Fruit fly (Drosophila melanogaster) whole organism, embryonic: Measurements from ENCODE around the gene Lcp65Ac.

Source experiments
- Bdp1 ChIP-seq: fragments of 200-800 bp; sonication (Bioruptor generic); optimal IDR thresholded peaks from 3 replicates; lab custom pipeline; 2016; ENCODE audit warnings: missing biosample characterization, missing genetic modification characterization
- CG10321 ChIP-seq: fragments of 200-800 bp; sonication (Bioruptor generic); IDR thresholded peaks from 2 replicates; pipeline ENCODE4 v1.3.6; 2022; ENCODE audit warnings: missing biosample characterization, missing genetic modification characterization
- CG11456 ChIP-seq: fragments of 200-800 bp; sonication (Bioruptor generic); IDR thresholded peaks from 3 replicates; pipeline ENCODE4 v1.3.6; 2022; ENCODE audit warnings: missing biosample characterization, missing genetic modification characterization
- CG12071 ChIP-seq: fragments of 200-800 bp; sonication (Bioruptor generic); optimal IDR thresholded peaks from 3 replicates; lab custom pipeline; 2018; ENCODE audit warnings: missing biosample characterization, mild to moderate bottlenecking, missing genetic modification characterization
- CG12236 ChIP-seq: fragments of 200-800 bp; sonication (Bioruptor generic); optimal IDR thresholded peaks from 2 replicates; lab custom pipeline; 2016; ENCODE audit warnings: missing biosample characterization, missing genetic modification characterization
- CG12744 ChIP-seq: fragments of 200-800 bp; sonication (Bioruptor generic); optimal IDR thresholded peaks from 2 replicates; lab custom pipeline; 2016; ENCODE audit warnings: missing biosample characterization, missing genetic modification characterization
- CG12942 ChIP-seq: fragments of 200-800 bp; sonication (Bioruptor generic); optimal IDR thresholded peaks from 3 replicates; lab custom pipeline; 2016; ENCODE audit warnings: missing biosample characterization, missing genetic modification characterization
- CG13287 ChIP-seq: fragments of 200-800 bp; sonication (Bioruptor generic); IDR thresholded peaks from 2 replicates; pipeline ENCODE4 v1.3.6; 2022; ENCODE audit warnings: missing biosample characterization, missing genetic modification characterization; ENCODE audit not compliant: partially characterized antibody
- CG1647 ChIP-seq: fragments of 200-800 bp; sonication (Bioruptor generic); optimal IDR thresholded peaks from 3 replicates; lab custom pipeline; 2016; ENCODE audit warnings: missing biosample characterization, missing genetic modification characterization
- CG16779 ChIP-seq: fragments of 200-800 bp; sonication (Bioruptor generic); IDR thresholded peaks from 2 replicates; pipeline ENCODE4 v1.3.6; 2022; ENCODE audit warnings: missing biosample characterization, missing genetic modification characterization
- CG17328 ChIP-seq: fragments of 200-800 bp; sonication (Bioruptor generic); IDR thresholded peaks from 2 replicates; pipeline ENCODE4 v1.3.6; 2022; ENCODE audit warnings: missing biosample characterization, missing genetic modification characterization
- CG17568 ChIP-seq: fragments of 200-800 bp; sonication (Bioruptor generic); optimal IDR thresholded peaks from 2 replicates; lab custom pipeline; 2018; ENCODE audit warnings: missing biosample characterization, mild to moderate bottlenecking, missing genetic modification characterization, moderate library complexity
- CG17912 ChIP-seq: fragments of 200-800 bp; sonication (Bioruptor generic); optimal IDR thresholded peaks from 2 replicates; lab custom pipeline; 2018; ENCODE audit warnings: missing biosample characterization, mild to moderate bottlenecking, missing genetic modification characterization
- CG34376 ChIP-seq: fragments of 200-800 bp; sonication (Bioruptor generic); optimal IDR thresholded peaks from 2 replicates; lab custom pipeline; 2018; ENCODE audit warnings: missing biosample characterization, mild to moderate bottlenecking, missing genetic modification characterization
- CG4404 ChIP-seq: fragments of 200-800 bp; sonication (Bioruptor generic); IDR thresholded peaks from 2 replicates; pipeline ENCODE4 v1.3.6; 2022; ENCODE audit warnings: missing biosample characterization, missing genetic modification characterization
- CG6254 ChIP-seq: fragments of 200-800 bp; sonication (Bioruptor generic); optimal IDR thresholded peaks from 3 replicates; lab custom pipeline; 2017; ENCODE audit warnings: mild to moderate bottlenecking, missing biosample characterization, missing genetic modification reagents, missing genetic modification characterization
- CG8388 ChIP-seq: fragments of 200-800 bp; sonication (Bioruptor generic); optimal IDR thresholded peaks from 2 replicates; lab custom pipeline; 2019; ENCODE audit warnings: missing biosample characterization, mild to moderate bottlenecking, missing genetic modification characterization, moderate library complexity
- CG8924 ChIP-seq: fragments of 200-800 bp; optimal IDR thresholded peaks from 3 replicates; lab custom pipeline; 2019; ENCODE audit warnings: missing biosample characterization, mild to moderate bottlenecking, missing genetic modification characterization, moderate library complexity
- CG9817 ChIP-seq: fragments of 200-800 bp; sonication (Bioruptor generic); optimal IDR thresholded peaks from 2 replicates; lab custom pipeline; 2018; ENCODE audit warnings: missing biosample characterization, mild to moderate bottlenecking, missing genetic modification characterization, moderate library complexity
- CrebB ChIP-seq: fragments of 200-800 bp; sonication (Bioruptor generic); optimal IDR thresholded peaks from 3 replicates; lab custom pipeline; 2018; ENCODE audit warnings: missing biosample characterization, mild to moderate bottlenecking, missing genetic modification characterization
- Ets65A ChIP-seq: fragments of 200-800 bp; sonication (Bioruptor generic); peaks from one replicate; lab custom pipeline; 2016; ENCODE audit warnings: missing biosample characterization, missing genetic modification characterization
- Fer2 ChIP-seq: fragments of 200-800 bp; sonication (Bioruptor generic); optimal IDR thresholded peaks from 2 replicates; lab custom pipeline; 2018; ENCODE audit warnings: missing biosample characterization, mild to moderate bottlenecking, missing genetic modification characterization, moderate library complexity
- Gsc ChIP-seq: fragments of 200-800 bp; sonication (Bioruptor generic); IDR thresholded peaks from 2 replicates; pipeline ENCODE4 v1.3.6; 2022; ENCODE audit warnings: missing biosample characterization, missing genetic modification characterization
- NC2β ChIP-seq: fragments of 200-800 bp; sonication (Bioruptor generic); optimal IDR thresholded peaks from 2 replicates; lab custom pipeline; 2016; ENCODE audit warnings: missing biosample characterization, missing genetic modification characterization
- NFAT ChIP-seq: fragments of 200-800 bp; sonication (Bioruptor generic); IDR thresholded peaks from 2 replicates; pipeline ENCODE4 v1.3.6; 2022; ENCODE audit warnings: missing biosample characterization, missing genetic modification characterization
- Neu2 ChIP-seq: fragments of 200-800 bp; sonication (Bioruptor generic); optimal IDR thresholded peaks from 3 replicates; lab custom pipeline; 2016; ENCODE audit warnings: missing biosample characterization, missing genetic modification characterization, borderline replicate concordance
- Optix ChIP-seq: fragments of 200-800 bp; sonication (Bioruptor generic); IDR thresholded peaks from 3 replicates; pipeline ENCODE4 v1.3.6; 2022; ENCODE audit warnings: missing biosample characterization, missing genetic modification characterization
- Poxn ChIP-seq: fragments of 200-800 bp; sonication (Bioruptor generic); IDR thresholded peaks from 2 replicates; pipeline ENCODE4 v1.3.6; 2022; ENCODE audit warnings: missing biosample characterization, missing genetic modification characterization
- Xrp1 ChIP-seq: fragments of 200-800 bp; sonication (Bioruptor generic); IDR thresholded peaks from 2 replicates; pipeline ENCODE4 v1.3.6; 2022; ENCODE audit warnings: missing biosample characterization, missing genetic modification characterization
- ash1 ChIP-seq: fragments of 200-800 bp; sonication (Bioruptor generic); optimal IDR thresholded peaks from 2 replicates; lab custom pipeline; 2018; ENCODE audit warnings: missing biosample characterization, mild to moderate bottlenecking, missing genetic modification characterization
- az2 ChIP-seq: fragments of 200-800 bp; sonication (Bioruptor generic); optimal IDR thresholded peaks from 3 replicates; lab custom pipeline; 2016; ENCODE audit warnings: missing biosample characterization, missing genetic modification characterization
- bab2 ChIP-seq: fragments of 200-800 bp; sonication (Bioruptor generic); optimal IDR thresholded peaks from 2 replicates; lab custom pipeline; 2016; ENCODE audit warnings: missing biosample characterization, missing genetic modification characterization
- cato ChIP-seq: fragments of 200-800 bp; sonication (Bioruptor generic); optimal IDR thresholded peaks from 2 replicates; lab custom pipeline; 2016; ENCODE audit warnings: missing biosample characterization, missing genetic modification characterization, borderline replicate concordance
- chn ChIP-seq: fragments of 200-800 bp; sonication (Bioruptor generic); optimal IDR thresholded peaks from 2 replicates; lab custom pipeline; 2016; ENCODE audit warnings: missing biosample characterization, missing genetic modification characterization
- crol ChIP-seq: fragments of 200-800 bp; sonication (Bioruptor generic); IDR thresholded peaks from 2 replicates; pipeline ENCODE4 v1.3.6; 2022; ENCODE audit warnings: missing biosample characterization, missing genetic modification characterization
- dpn ChIP-seq, 2 experiments: fragments of 200-800 bp; sonication (Bioruptor generic); optimal IDR thresholded peaks; 3 replicates each; lab custom pipeline; 2016; ENCODE audit warnings: missing biosample characterization in 2 of 2, missing genetic modification characterization in 2 of 2
- eve ChIP-seq, 2 experiments: fragments of >200 bp; optimal IDR thresholded peaks; 2 replicates each; lab custom pipeline; 2017; ENCODE audit warnings: missing biosample characterization in 2 of 2, missing genetic modification characterization in 2 of 2
- ewg ChIP-seq: fragments of 200-800 bp; sonication (Bioruptor generic); optimal IDR thresholded peaks from 3 replicates; lab custom pipeline; 2017; ENCODE audit warnings: mild to moderate bottlenecking, missing biosample characterization, missing genetic modification reagents, missing genetic modification characterization
- exex ChIP-seq: fragments of 200-800 bp; sonication (Bioruptor generic); optimal IDR thresholded peaks from 4 replicates; lab custom pipeline; 2018; ENCODE audit warnings: missing biosample characterization, mild to moderate bottlenecking, missing genetic modification characterization, moderate library complexity
- fd3F ChIP-seq: fragments of 200-800 bp; sonication (Bioruptor generic); optimal IDR thresholded peaks from 2 replicates; lab custom pipeline; 2018; ENCODE audit warnings: missing biosample characterization, mild to moderate bottlenecking, missing genetic modification characterization, moderate library complexity
- gsb ChIP-seq: fragments of 200-800 bp; sonication (Bioruptor generic); IDR thresholded peaks from 2 replicates; pipeline ENCODE4 v1.3.6; 2022; ENCODE audit warnings: missing biosample characterization, missing genetic modification characterization
- hkb ChIP-seq, 2 experiments: fragments of 200-800 bp in 1 of 2; fragments of >200 bp in 1 of 2; sonication (Bioruptor generic) in 1 of 2; IDR thresholded peaks in 1 of 2; optimal IDR thresholded peaks in 1 of 2; 2 replicates each; pipeline versions ENCODE4 v1.3.6 to Lab custom; 2017 to 2022; ENCODE audit warnings: missing biosample characterization in 1 of 2, missing genetic modification characterization in 1 of 2
- ind ChIP-seq: fragments of 200-800 bp; sonication (Bioruptor generic); optimal IDR thresholded peaks from 3 replicates; lab custom pipeline; 2016; ENCODE audit warnings: missing biosample characterization, missing genetic modification characterization
- kah ChIP-seq: fragments of 200-800 bp; sonication (Bioruptor generic); optimal IDR thresholded peaks from 2 replicates; lab custom pipeline; 2018; ENCODE audit warnings: missing biosample characterization, mild to moderate bottlenecking, missing genetic modification characterization
- lab ChIP-seq: fragments of 200-800 bp; sonication (Bioruptor generic); optimal IDR thresholded peaks from 3 replicates; lab custom pipeline; 2017; ENCODE audit warnings: missing biosample characterization, missing genetic modification characterization, mild to moderate bottlenecking, moderate library complexity, missing genetic modification reagents
- pfk ChIP-seq: fragments of 200-800 bp; sonication (Bioruptor generic); optimal IDR thresholded peaks from 2 replicates; lab custom pipeline; 2018; ENCODE audit warnings: missing biosample characterization, mild to moderate bottlenecking, missing genetic modification characterization, moderate library complexity
- slou ChIP-seq: fragments of 200-800 bp; sonication (Bioruptor generic); optimal IDR thresholded peaks from 3 replicates; lab custom pipeline; 2016; ENCODE audit warnings: missing biosample characterization, missing genetic modification characterization
- slp2 ChIP-seq: fragments of 200-800 bp; sonication (Bioruptor generic); optimal IDR thresholded peaks from 2 replicates; lab custom pipeline; 2016; ENCODE audit warnings: missing biosample characterization, missing genetic modification characterization
- ssp ChIP-seq: fragments of 200-800 bp; sonication (Bioruptor generic); IDR thresholded peaks from 2 replicates; pipeline ENCODE4 v1.3.6; 2022; ENCODE audit warnings: missing biosample characterization, missing genetic modification characterization

Gene Lcp65Ac

DNA sequence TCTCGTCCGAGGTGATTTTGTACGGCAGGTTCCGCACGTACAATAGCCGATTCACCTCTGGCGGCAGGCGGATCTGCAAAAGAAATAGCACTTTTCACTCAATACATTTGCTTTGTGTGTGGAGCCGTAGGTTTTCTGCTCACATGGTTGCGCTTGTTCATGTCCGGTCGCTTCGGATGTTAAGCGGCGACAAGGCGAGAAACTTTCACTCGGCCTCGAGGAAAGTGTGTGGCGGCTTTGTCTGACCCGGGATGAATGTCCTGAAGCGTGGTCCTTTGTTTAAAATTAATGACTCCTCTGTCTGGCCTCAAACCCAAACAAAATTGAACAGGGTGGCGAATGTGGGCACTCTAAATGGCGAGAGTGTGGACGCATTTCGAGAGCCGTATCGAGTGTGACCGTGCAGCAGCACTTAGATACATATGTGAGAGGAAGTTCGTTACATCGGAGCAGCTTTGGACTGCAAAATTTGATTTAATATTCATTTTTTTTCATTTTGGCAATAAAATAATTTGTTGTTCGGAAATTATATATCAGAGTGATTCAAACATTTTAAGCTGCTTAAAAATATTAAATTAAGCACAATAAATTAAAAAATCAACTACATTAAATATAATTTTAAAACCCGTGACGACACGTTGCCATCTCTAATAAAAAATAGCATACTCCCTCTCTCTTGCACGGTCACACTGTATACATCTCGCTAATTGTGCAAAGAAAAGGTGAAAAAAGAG lies 48.4 kb downstream of the Lcp65Ac start, which contains the start of the genes Sf3b6 and Tnpo (continued):
- TF ChIP-seq CG4404 (GFP tag; lab: Robert Waterston, UW) = peak; percentile 87
- TF ChIP-seq pfk (GFP tag; lab: Kevin White, UChicago) = peak; percentile 8
- TF ChIP-seq CG10321 (GFP tag; lab: Robert Waterston, UW) = no peak
- TF ChIP-seq Fer2 (tag; lab: Kevin White, UChicago) = peak; percentile 69
- TF ChIP-seq lab = no peak
- TF ChIP-seq CG17912 (GFP tag; lab: Kevin White, UChicago) = no peak
- TF ChIP-seq CG34376 (GFP tag; lab: Kevin White, UChicago) = peak; percentile 65
- TF ChIP-seq exex (tag; lab: Kevin White, UChicago) = no peak
- peak; percentile 61 for TF ChIP-seq CG13287 (GFP tag; lab: Robert Waterston, UW)
- TF ChIP-seq Optix (GFP tag; lab: Robert Waterston, UW) = peak; percentile 51; the same call in 1 of the 3 replicates
- peak; percentile 85 for TF ChIP-seq az2 (GFP tag; lab: Kevin White, UChicago)
- TF ChIP-seq ewg (GFP tag; lab: Kevin White, UChicago) = no peak
- no peak for TF ChIP-seq CG8388 (GFP tag; lab: Kevin White, UChicago)
- TF ChIP-seq hkb (optimal IDR thresholded peaks at IDR 0.05; lab: Kevin White, UChicago) = no peak
- peak; percentile 72 for TF ChIP-seq hkb (GFP tag; IDR thresholded peaks at IDR 0.05; lab: Robert Waterston, UW)
- TF ChIP-seq CrebB (tag; lab: Kevin White, UChicago) = peak; percentile 49
- no peak for TF ChIP-seq crol
- TF ChIP-seq chn = peak; percentile 66
- peak; percentile 82 for TF ChIP-seq slou (GFP tag; lab: Kevin White, UChicago)
- peak; percentile 76 to 84 for TF ChIP-seq dpn (GFP tag; optimal IDR thresholded peaks at IDR 0.05; lab: Kevin White, UChicago)
- TF ChIP-seq kah (GFP tag; lab: Kevin White, UChicago) = peak; percentile 30
- peak; percentile 79 for TF ChIP-seq bab2
- TF ChIP-seq Neu2 (GFP tag; lab: Kevin White, UChicago) = no peak
- TF ChIP-seq CG12236 (GFP tag; lab: Kevin White, UChicago) = peak; percentile 33
- peak; percentile 48 for TF ChIP-seq CG6254 (GFP tag; lab: Kevin White, UChicago)
- peak; percentile 63 for TF ChIP-seq Bdp1 (GFP tag; lab: Kevin White, UChicago)
- peak; percentile 44 for TF ChIP-seq CG12744 (GFP tag; lab: Kevin White, UChicago)
- TF ChIP-seq Xrp1 (GFP tag; lab: Robert Waterston, UW) = peak; percentile 82
- TF ChIP-seq fd3F = peak; percentile 74
- peak; percentile 58 for TF ChIP-seq gsb (GFP tag; lab: Robert Waterston, UW)
- TF ChIP-seq Ets65A = peak; percentile 96
- peak; percentile 58 for TF ChIP-seq NC2β (GFP tag; lab: Kevin White, UChicago)
- peak; percentile 83 for TF ChIP-seq CG12942 (GFP tag; lab: Kevin White, UChicago)
- peak; percentile 79 for TF ChIP-seq ssp (GFP tag; lab: Robert Waterston, UW)
- TF ChIP-seq Poxn (GFP tag; lab: Robert Waterston, UW) = peak; percentile 24; the same call in 1 of the 2 replicates
- TF ChIP-seq CG9817 = peak; percentile 87
- peak; percentile 84 for TF ChIP-seq CG11456 (GFP tag; lab: Robert Waterston, UW)
- peak; percentile 85 for TF ChIP-seq CG8924 (tag; lab: Kevin White, UChicago)
- no peak for TF ChIP-seq CG12071 (GFP tag; lab: Kevin White, UChicago)
- TF ChIP-seq NFAT (GFP tag; lab: Robert Waterston, UW) = peak; percentile 79
- peak; percentile 58 for TF ChIP-seq CG1647 (GFP tag; lab: Kevin White, UChicago)
- peak; percentile 65 for TF ChIP-seq cato
- no peak for TF ChIP-seq CG16779 (GFP tag; lab: Robert Waterston, UW)
- peak; percentile 86 for TF ChIP-seq ind
- TF ChIP-seq Gsc (GFP tag; lab: Robert Waterston, UW) = no peak; the same call in 1 of the 2 replicates
- no peak for TF ChIP-seq ash1
- peak; percentile 31 for TF ChIP-seq slp2 (GFP tag; lab: Kevin White, UChicago)
- no peak for TF ChIP-seq eve (GFP tag; optimal IDR thresholded peaks at IDR 0.05; lab: Kevin White, UChicago)
- no peak for TF ChIP-seq CG17568
- peak; percentile 57 for TF ChIP-seq CG17328
